Fruit fly (Drosophila melanogaster) whole organism, embryonic: ENCODE data around the gene Pif1A.

Experiments used
- Ada2b ChIP-seq: fragments of 200-800 bp; sonication (Bioruptor generic); IDR thresholded peaks from 2 replicates; pipeline ENCODE4 v1.3.6; 2022; ENCODE audit warnings: missing biosample characterization, missing genetic modification characterization
- Antp ChIP-seq: fragments of 200-800 bp; sonication (Bioruptor generic); optimal IDR thresholded peaks from 3 replicates; lab custom pipeline; 2016; ENCODE audit warnings: missing biosample characterization, missing genetic modification characterization
- BtbVII ChIP-seq: fragments of 200-800 bp; sonication (Bioruptor generic); optimal IDR thresholded peaks from 3 replicates; lab custom pipeline; 2017; ENCODE audit warnings: missing biosample characterization, mild to moderate bottlenecking, missing genetic modification characterization
- CG10147 ChIP-seq: fragments of 200-800 bp; sonication (Bioruptor generic); optimal IDR thresholded peaks from 2 replicates; lab custom pipeline; 2019; ENCODE audit warnings: missing biosample characterization, mild to moderate bottlenecking, missing genetic modification characterization, moderate library complexity
- CG10366 ChIP-seq: fragments of 200-800 bp; sonication (Bioruptor generic); IDR thresholded peaks from 2 replicates; pipeline ENCODE4 v1.3.6; 2022; ENCODE audit warnings: missing biosample characterization, missing genetic modification characterization
- CG10565 ChIP-seq: fragments of 200-800 bp; sonication (Bioruptor generic); optimal IDR thresholded peaks from 3 replicates; lab custom pipeline; 2016; ENCODE audit warnings: missing biosample characterization, mild to moderate bottlenecking, missing genetic modification characterization
- CG10979 ChIP-seq: fragments of 200-800 bp; sonication (Bioruptor generic); optimal IDR thresholded peaks from 2 replicates; lab custom pipeline; 2018; ENCODE audit warnings: missing biosample characterization, mild to moderate bottlenecking, missing genetic modification characterization, moderate library complexity
- CG11504 ChIP-seq: fragments of 200-800 bp; sonication (Bioruptor generic); optimal IDR thresholded peaks from 3 replicates; lab custom pipeline; 2019; ENCODE audit warnings: missing biosample characterization, mild to moderate bottlenecking, missing genetic modification characterization, moderate library complexity
- CG11723 ChIP-seq: fragments of 200-800 bp; sonication (Bioruptor generic); optimal IDR thresholded peaks from 2 replicates; lab custom pipeline; 2017; ENCODE audit warnings: missing biosample characterization, mild to moderate bottlenecking, missing genetic modification characterization
- CG12071 ChIP-seq: fragments of 200-800 bp; sonication (Bioruptor generic); optimal IDR thresholded peaks from 3 replicates; lab custom pipeline; 2018; ENCODE audit warnings: missing biosample characterization, mild to moderate bottlenecking, missing genetic modification characterization
- CG13296 ChIP-seq: fragments of 200-800 bp; sonication (Bioruptor generic); optimal IDR thresholded peaks from 3 replicates; lab custom pipeline; 2018; ENCODE audit warnings: missing biosample characterization, mild to moderate bottlenecking, missing genetic modification characterization
- CG14441 ChIP-seq: fragments of 200-800 bp; sonication (Bioruptor generic); IDR thresholded peaks from 2 replicates; pipeline ENCODE4 v1.3.6; 2022; ENCODE audit warnings: missing biosample characterization, missing genetic modification characterization
- CG15601 ChIP-seq: fragments of 200-800 bp; sonication (Bioruptor generic); optimal IDR thresholded peaks from 3 replicates; lab custom pipeline; 2019; ENCODE audit warnings: missing biosample characterization, mild to moderate bottlenecking, missing genetic modification characterization, moderate library complexity
- CG1647 ChIP-seq: fragments of 200-800 bp; sonication (Bioruptor generic); optimal IDR thresholded peaks from 3 replicates; lab custom pipeline; 2016; ENCODE audit warnings: missing biosample characterization, missing genetic modification characterization
- CG16863 ChIP-seq: fragments of 200-800 bp; sonication (Bioruptor generic); optimal IDR thresholded peaks from 3 replicates; lab custom pipeline; 2016; ENCODE audit warnings: missing biosample characterization, missing genetic modification characterization
- CG17328 ChIP-seq: fragments of 200-800 bp; sonication (Bioruptor generic); IDR thresholded peaks from 2 replicates; pipeline ENCODE4 v1.3.6; 2022; ENCODE audit warnings: missing biosample characterization, missing genetic modification characterization
- CG17802 ChIP-seq: fragments of 200-800 bp; sonication (Bioruptor generic); optimal IDR thresholded peaks from 2 replicates; lab custom pipeline; 2018; ENCODE audit warnings: missing biosample characterization, mild to moderate bottlenecking, missing genetic modification characterization, moderate library complexity
- CG42726 ChIP-seq: fragments of 200-800 bp; sonication (Bioruptor generic); IDR thresholded peaks from 2 replicates; pipeline ENCODE4 v1.3.6; 2022; ENCODE audit warnings: missing biosample characterization, missing genetic modification characterization; ENCODE audit not compliant: partially characterized antibody
- CG4328 ChIP-seq: fragments of 200-800 bp; sonication (Bioruptor generic); optimal IDR thresholded peaks from 3 replicates; lab custom pipeline; 2017; ENCODE audit warnings: missing biosample characterization, missing genetic modification reagents, missing genetic modification characterization
- CG7372 ChIP-seq: fragments of 200-800 bp; sonication (Bioruptor generic); IDR thresholded peaks from 2 replicates; pipeline ENCODE4 v1.3.6; 2022; ENCODE audit warnings: missing biosample characterization, missing genetic modification characterization
- CG9437 ChIP-seq: fragments of 200-800 bp; sonication (Bioruptor generic); optimal IDR thresholded peaks from 2 replicates; lab custom pipeline; 2018; ENCODE audit warnings: missing biosample characterization, mild to moderate bottlenecking, missing genetic modification characterization
- Chrac-16 ChIP-seq: fragments of 200-800 bp; sonication (Bioruptor generic); optimal IDR thresholded peaks from 3 replicates; lab custom pipeline; 2016; ENCODE audit warnings: missing biosample characterization, missing genetic modification characterization
- CrebB ChIP-seq: fragments of 200-800 bp; sonication (Bioruptor generic); optimal IDR thresholded peaks from 3 replicates; lab custom pipeline; 2018; ENCODE audit warnings: missing biosample characterization, mild to moderate bottlenecking, missing genetic modification characterization
- Doc2 ChIP-seq: fragments of 200-800 bp; sonication (Bioruptor generic); IDR thresholded peaks from 2 replicates; pipeline ENCODE4 v1.3.6; 2022; ENCODE audit warnings: missing biosample characterization, missing genetic modification characterization
- Dref ChIP-seq: fragments of 200-800 bp; sonication (Bioruptor generic); IDR thresholded peaks from 2 replicates; pipeline ENCODE4 v1.3.6; 2022; ENCODE audit warnings: missing biosample characterization, missing genetic modification characterization
- Drgx ChIP-seq: fragments of 200-800 bp; sonication (Bioruptor generic); IDR thresholded peaks from 2 replicates; pipeline ENCODE4 v1.3.6; 2022; ENCODE audit warnings: missing biosample characterization, missing genetic modification characterization
- HHEX ChIP-seq: fragments of 200-800 bp; sonication (Bioruptor generic); optimal IDR thresholded peaks from 3 replicates; lab custom pipeline; 2017; ENCODE audit warnings: missing biosample characterization, mild to moderate bottlenecking, missing genetic modification characterization, missing genetic modification reagents
- Hey ChIP-seq: fragments of 200-800 bp; sonication (Bioruptor generic); optimal IDR thresholded peaks from 3 replicates; lab custom pipeline; 2018; ENCODE audit warnings: missing biosample characterization, mild to moderate bottlenecking, missing genetic modification characterization
- Hr51 ChIP-seq, 2 experiments: fragments of 200-800 bp; sonication (Bioruptor generic); optimal IDR thresholded peaks; 2 replicates in 1 of 2; 3 replicates in 1 of 2; lab custom pipeline; 2016 to 2018; ENCODE audit warnings: missing biosample characterization in 2 of 2, missing genetic modification characterization in 2 of 2, mild to moderate bottlenecking in 1 of 2, moderate library complexity in 1 of 2
- MESR4 ChIP-seq: fragments of 200-800 bp; sonication (Bioruptor generic); optimal IDR thresholded peaks from 2 replicates; lab custom pipeline; 2018; ENCODE audit warnings: missing biosample characterization, mild to moderate bottlenecking, missing genetic modification characterization, moderate library complexity
- Max ChIP-seq: fragments of 200-800 bp; sonication (Bioruptor generic); optimal IDR thresholded peaks from 2 replicates; lab custom pipeline; 2016; ENCODE audit warnings: missing biosample characterization, mild to moderate bottlenecking, missing genetic modification characterization
- Nf-YA ChIP-seq: fragments of 200-800 bp; sonication (Bioruptor generic); IDR thresholded peaks from 2 replicates; pipeline ENCODE4 v1.3.6; 2022; ENCODE audit warnings: missing biosample characterization, missing genetic modification characterization
- Six4 ChIP-seq: fragments of 200-800 bp; sonication (Bioruptor generic); optimal IDR thresholded peaks from 2 replicates; lab custom pipeline; 2016; ENCODE audit warnings: missing biosample characterization, missing genetic modification characterization
- Sox100B ChIP-seq: fragments of 200-800 bp; sonication (Bioruptor generic); optimal IDR thresholded peaks from 3 replicates; lab custom pipeline; 2018; ENCODE audit warnings: missing biosample characterization, mild to moderate bottlenecking, missing genetic modification characterization
- Ssrp ChIP-seq: fragments of 200-800 bp; sonication (Bioruptor generic); optimal IDR thresholded peaks from 2 replicates; lab custom pipeline; 2018; ENCODE audit warnings: missing biosample characterization, mild to moderate bottlenecking, missing genetic modification characterization, moderate library complexity
- abd-A ChIP-seq: fragments of 200-800 bp; sonication (Bioruptor generic); optimal IDR thresholded peaks from 3 replicates; lab custom pipeline; 2019; ENCODE audit warnings: missing biosample characterization, mild to moderate bottlenecking, missing genetic modification characterization, moderate library complexity
- chif ChIP-seq, 2 experiments: fragments of 200-800 bp; sonication (Bioruptor generic); optimal IDR thresholded peaks; 3 replicates each; lab custom pipeline; 2016; ENCODE audit warnings: missing biosample characterization in 2 of 2, missing genetic modification characterization in 2 of 2
- dan ChIP-seq: fragments of 200-800 bp; sonication (Bioruptor generic); IDR thresholded peaks from 2 replicates; pipeline ENCODE4 v1.3.6; 2022; ENCODE audit warnings: missing biosample characterization, missing genetic modification characterization
- fu2 ChIP-seq: fragments of 200-800 bp; sonication (Bioruptor generic); optimal IDR thresholded peaks from 2 replicates; lab custom pipeline; 2016; ENCODE audit warnings: missing biosample characterization, missing genetic modification characterization
- gcm ChIP-seq: fragments of 200-800 bp; sonication (Bioruptor generic); optimal IDR thresholded peaks from 2 replicates; lab custom pipeline; 2019; ENCODE audit warnings: missing biosample characterization, mild to moderate bottlenecking, missing genetic modification characterization, moderate library complexity
- kah ChIP-seq: fragments of 200-800 bp; sonication (Bioruptor generic); optimal IDR thresholded peaks from 2 replicates; lab custom pipeline; 2018; ENCODE audit warnings: missing biosample characterization, mild to moderate bottlenecking, missing genetic modification characterization
- odd ChIP-seq: fragments of 200-800 bp; sonication (Bioruptor generic); optimal IDR thresholded peaks from 2 replicates; lab custom pipeline; 2017; ENCODE audit warnings: missing biosample characterization, mild to moderate bottlenecking, missing genetic modification characterization
- pan ChIP-seq, 4 experiments: fragments of >200 bp in 3 of 4; fragments of 200-800 bp in 1 of 4; sonication (Bioruptor generic) in 1 of 4; optimal IDR thresholded peaks in 3 of 4; IDR thresholded peaks in 1 of 4; 2 replicates each; pipeline versions ENCODE4 v1.3.6 to Lab custom; 2017 to 2022; ENCODE audit warnings: missing biosample characterization in 2 of 4, missing genetic modification characterization in 2 of 4, mixed read lengths in 1 of 4
- pum ChIP-seq: fragments of 200-800 bp; sonication (Bioruptor generic); optimal IDR thresholded peaks from 2 replicates; lab custom pipeline; 2016; ENCODE audit warnings: missing biosample characterization, missing genetic modification characterization
- sc ChIP-seq, 3 experiments: fragments of >200 bp in 2 of 3; fragments of 200-800 bp in 1 of 3; sonication (Bioruptor generic) in 1 of 3; optimal IDR thresholded peaks; 2 replicates in 2 of 3; 3 replicates in 1 of 3; lab custom pipeline; 2017; ENCODE audit warnings: mild to moderate bottlenecking in 1 of 3, missing biosample characterization in 1 of 3, missing genetic modification characterization in 1 of 3, missing genetic modification reagents in 1 of 3
- sr ChIP-seq: fragments of 200-800 bp; sonication (Bioruptor generic); IDR thresholded peaks from 3 replicates; pipeline ENCODE4 v1.3.6; 2022; ENCODE audit warnings: missing biosample characterization, missing genetic modification characterization
- stc ChIP-seq: fragments of 200-800 bp; sonication (Bioruptor generic); IDR thresholded peaks from 2 replicates; pipeline ENCODE4 v1.3.6; 2022; ENCODE audit warnings: missing biosample characterization, missing genetic modification characterization
- z ChIP-seq: fragments of 200-800 bp; sonication (Bioruptor generic); IDR thresholded peaks from 3 replicates; pipeline ENCODE4 v1.3.6; 2022; ENCODE audit warnings: missing biosample characterization, missing genetic modification characterization

Gene Pif1A

dm6 chr3R:8849373-8850228 lies 48.6 kb upstream of the Pif1A start (continued):
- TF ChIP-seq Drgx (GFP tag; lab: Robert Waterston, UW) = peak; percentile 53
- no peak for TF ChIP-seq dan (GFP tag; lab: Robert Waterston, UW)
- no peak for TF ChIP-seq CG15601 (tag; lab: Kevin White, UChicago)
- TF ChIP-seq Ssrp = peak; percentile 55
- peak; percentile 59 for TF ChIP-seq CG10979
- TF ChIP-seq Ada2b = no peak
- no peak for TF ChIP-seq pum (GFP tag; lab: Kevin White, UChicago)
- TF ChIP-seq CG4328 = no peak
- TF ChIP-seq pan (optimal IDR thresholded peaks at IDR 0.05; lab: Kevin White, UChicago) = no peak
- peak in 1 of 2 experiments; percentile 35 for TF ChIP-seq pan (GFP tag; optimal IDR thresholded peaks at IDR 0.05 in 1 of 2, IDR thresholded peaks at IDR 0.05 in 1 of 2)
- no peak for TF ChIP-seq CG13296
- 0 out of 2 replicates have a peak, but pooled peaks have one; percentile 9 for TF ChIP-seq CG10366 (GFP tag; lab: Robert Waterston, UW)
- TF ChIP-seq CG11504 = peak; percentile 52
- peak in 1 of 2 experiments; percentile 23 for TF ChIP-seq chif (GFP tag; optimal IDR thresholded peaks at IDR 0.05; lab: Kevin White, UChicago)
- TF ChIP-seq sc (optimal IDR thresholded peaks at IDR 0.05; lab: Kevin White, UChicago) = no peak
- no peak for TF ChIP-seq sc (GFP tag; optimal IDR thresholded peaks at IDR 0.05; lab: Kevin White, UChicago)
- no peak for TF ChIP-seq sr (GFP tag; lab: Robert Waterston, UW)
- TF ChIP-seq abd-A (tag; lab: Kevin White, UChicago) = no peak
- no peak for TF ChIP-seq kah
- peak; percentile 5 for TF ChIP-seq gcm
- TF ChIP-seq odd (GFP tag; lab: Kevin White, UChicago) = no peak
- TF ChIP-seq HHEX = no peak
- TF ChIP-seq Chrac-16 (GFP tag; lab: Kevin White, UChicago) = peak; percentile 34
- TF ChIP-seq CG14441 (GFP tag; lab: Robert Waterston, UW) = no peak
- no peak for TF ChIP-seq BtbVII (GFP tag; lab: Kevin White, UChicago)
- TF ChIP-seq CG17802 (tag; lab: Kevin White, UChicago) = no peak
- no peak for TF ChIP-seq fu2
- TF ChIP-seq Antp (GFP tag; lab: Kevin White, UChicago) = no peak
- no peak for TF ChIP-seq Doc2 (GFP tag; lab: Robert Waterston, UW)
- TF ChIP-seq CG16863 (GFP tag; lab: Kevin White, UChicago) = no peak
- no peak for TF ChIP-seq CG1647 (GFP tag; lab: Kevin White, UChicago)
- TF ChIP-seq Hr51 (GFP tag; optimal IDR thresholded peaks at IDR 0.05; lab: Kevin White, UChicago) = no peak
- no peak for TF ChIP-seq CG9437 (GFP tag; lab: Kevin White, UChicago)
- no peak for TF ChIP-seq CG7372
- TF ChIP-seq CG17328 = 0 out of 2 replicates have a peak, but pooled peaks have one; percentile 6
- peak; percentile 75; the same call in 2 of the 3 replicates for TF ChIP-seq z
- TF ChIP-seq stc (GFP tag; lab: Robert Waterston, UW) = no peak
- no peak for TF ChIP-seq Max (GFP tag; lab: Kevin White, UChicago)
- no peak for TF ChIP-seq Sox100B (GFP tag; lab: Kevin White, UChicago)
- TF ChIP-seq Hey (tag; lab: Kevin White, UChicago) = no peak
- no peak for TF ChIP-seq MESR4 (GFP tag; lab: Kevin White, UChicago)
- TF ChIP-seq CG12071 (GFP tag; lab: Kevin White, UChicago) = no peak
- TF ChIP-seq CG11723 (GFP tag; lab: Kevin White, UChicago) = no peak
- no peak for TF ChIP-seq CG10147
- no peak for TF ChIP-seq CrebB (tag; lab: Kevin White, UChicago)
- no peak for TF ChIP-seq Six4
- TF ChIP-seq Dref (GFP tag; lab: Robert Waterston, UW) = no peak
- TF ChIP-seq CG10565 (GFP tag; lab: Kevin White, UChicago) = no peak
- TF ChIP-seq Nf-YA = no peak
- no peak for TF ChIP-seq CG42726 (GFP tag; lab: Robert Waterston, UW)
